Fruit fly (Drosophila melanogaster) Kc167 (cell line): ENCODE measurements around the gene mthl7.

Experiments used
- Sin3A ChIP-seq: fragments of >200 bp; optimal IDR thresholded peaks from 2 replicates; lab custom pipeline; 2018; ENCODE audit warnings: missing external identifiers
- h ChIP-seq: fragments of >200 bp; optimal IDR thresholded peaks from 3 replicates; lab custom pipeline; 2018; ENCODE audit warnings: missing external identifiers
- insv ChIP-seq: fragments of >200 bp; optimal IDR thresholded peaks from 3 replicates; lab custom pipeline; 2018; ENCODE audit warnings: missing external identifiers
- psq ChIP-seq: fragments of >200 bp; optimal IDR thresholded peaks from 2 replicates; lab custom pipeline; 2017; ENCODE audit warnings: missing external identifiers
- ttk ChIP-seq: sonication (Bioruptor generic); optimal IDR thresholded peaks from 2 replicates; lab custom pipeline; 2017; ENCODE audit warnings: missing external identifiers

- TF ChIP-seq h (no peak), insv (lab: Kevin White, UChicago) (no peak), Sin3A (lab: Kevin White, UChicago) (no peak), psq (lab: Kevin White, UChicago) (no peak), ttk (no peak)
Measured at dm6 chr3L:8193016-8193415, 12.7 kb upstream of the mthl7 start, which contains the start of gene CG7387.
